Worm (Caenorhabditis elegans) whole organism, young adult: ENCODE data around the gene Y73C8C.4.

Source experiments
- F49E8.2 ChIP-seq: sonication (generic microtip); optimal IDR thresholded peaks from 3 replicates; lab custom pipeline; 2017; ENCODE audit warnings: missing genetic modification characterization, mild to moderate bottlenecking, missing compliant biosample characterization, antibody characterized with exemption, moderate library complexity; ENCODE audit not compliant: insufficient read depth
- ama-1 ChIP-seq, 3 experiments: fragments of 150-350 bp in 1 of 3; sonication (generic microtip) in 2 of 3; optimal IDR thresholded peaks; 2 replicates each; lab custom pipeline; 2014 to 2018; ENCODE audit warnings: missing biosample characterization in 2 of 3, missing genetic modification characterization in 2 of 3, missing genetic modification reagents in 2 of 3
- chd-7 ChIP-seq: sonication (generic microtip); optimal IDR thresholded peaks from 2 replicates; lab custom pipeline; 2016; ENCODE audit warnings: mild to moderate bottlenecking, missing genetic modification characterization, moderate library complexity, missing compliant biosample characterization
- dpl-1 ChIP-seq: fragments of 150-350 bp; optimal IDR thresholded peaks from 2 replicates; lab custom pipeline; 2014; ENCODE audit warnings: missing biosample characterization, missing genetic modification reagents, missing genetic modification characterization
- efl-1 ChIP-seq: fragments of 150-350 bp; optimal IDR thresholded peaks from 2 replicates; lab custom pipeline; 2014; ENCODE audit warnings: missing biosample characterization, missing genetic modification reagents, missing genetic modification characterization
- egrh-3 ChIP-seq: fragments of 200-800 bp; sonication (Bioruptor generic); IDR thresholded peaks from 2 replicates; pipeline ENCODE4 v1.3.6; 2022; ENCODE audit warnings: missing genetic modification reagents, missing genetic modification characterization, missing compliant biosample characterization
- lin-40 ChIP-seq: sonication (generic microtip); optimal IDR thresholded peaks from 2 replicates; lab custom pipeline; 2016; ENCODE audit warnings: missing genetic modification characterization, mild to moderate bottlenecking, missing compliant biosample characterization, missing genotype, missing genetic modification reagents
- nfya-1 ChIP-seq: sonication (generic microtip); optimal IDR thresholded peaks from 2 replicates; lab custom pipeline; 2017; ENCODE audit warnings: antibody characterized with exemption, missing compliant biosample characterization, missing genetic modification characterization, borderline replicate concordance; ENCODE audit not compliant: insufficient read depth
- pha-4 ChIP-seq: fragments of 150-350 bp; sonication (generic microtip); optimal IDR thresholded peaks from 2 replicates; lab custom pipeline; 2014; ENCODE audit warnings: missing biosample characterization, missing genetic modification reagents, missing genetic modification characterization
- rec-8 ChIP-seq, 2 experiments: sonication (generic microtip); optimal IDR thresholded peaks; 2 replicates each; lab custom pipeline; 2016; ENCODE audit warnings: mild to moderate bottlenecking in 2 of 2, missing genetic modification characterization in 2 of 2, missing genetic modification reagents in 2 of 2, missing genotype in 2 of 2, missing biosample characterization in 1 of 2, missing compliant biosample characterization in 1 of 2, moderate library complexity in 1 of 2
- unc-130 ChIP-seq: sonication (generic microtip); optimal IDR thresholded peaks from 2 replicates; lab custom pipeline; 2016; ENCODE audit warnings: missing genetic modification reagents, missing genetic modification characterization, missing compliant biosample characterization
- unc-62 ChIP-seq: fragments of 150-350 bp; optimal IDR thresholded peaks from 2 replicates; lab custom pipeline; 2014; ENCODE audit warnings: missing biosample characterization, missing genetic modification reagents, missing genetic modification characterization
- zim-3 ChIP-seq: sonication (generic microtip); optimal IDR thresholded peaks from 2 replicates; lab custom pipeline; 2017; ENCODE audit warnings: mild to moderate bottlenecking, missing genetic modification characterization, moderate library complexity, missing compliant biosample characterization
- ztf-26 ChIP-seq: sonication (generic microtip); optimal IDR thresholded peaks from 2 replicates; lab custom pipeline; 2017; ENCODE audit warnings: missing genetic modification characterization, missing compliant biosample characterization

ce11 chrV:3124912-3125311, 23.0 kb upstream of the Y73C8C.4 start, which contains the start of gene Y73C8C.12:
- TF ChIP-seq efl-1 (GFP tag; lab: Kevin White, UChicago) (no peak), lin-40 (tag; lab: Kevin White, UChicago) (no peak), F49E8.2 (no peak), ama-1 (optimal IDR thresholded peaks at IDR 0.05; lab: Kevin White, UChicago) (no peak), ama-1 (GFP tag; optimal IDR thresholded peaks at IDR 0.05; lab: Kevin White, UChicago) (no peak), pha-4 (tag; lab: Kevin White, UChicago) (no peak), unc-62 (GFP tag; lab: Kevin White, UChicago) (no peak), dpl-1 (GFP tag; lab: Kevin White, UChicago) (no peak), nfya-1 (tag; lab: Kevin White, UChicago) (no peak), rec-8 (tag; optimal IDR thresholded peaks at IDR 0.05; lab: Kevin White, UChicago) (no peak), unc-130 (no peak), ztf-26 (tag; lab: Kevin White, UChicago) (no peak), chd-7 (tag; lab: Kevin White, UChicago) (no peak), zim-3 (no peak), egrh-3 (GFP tag; lab: Robert Waterston, UW) (no peak)
